Worm (Caenorhabditis elegans): ENCODE results near the gene ZK1073.1.

DNA sequence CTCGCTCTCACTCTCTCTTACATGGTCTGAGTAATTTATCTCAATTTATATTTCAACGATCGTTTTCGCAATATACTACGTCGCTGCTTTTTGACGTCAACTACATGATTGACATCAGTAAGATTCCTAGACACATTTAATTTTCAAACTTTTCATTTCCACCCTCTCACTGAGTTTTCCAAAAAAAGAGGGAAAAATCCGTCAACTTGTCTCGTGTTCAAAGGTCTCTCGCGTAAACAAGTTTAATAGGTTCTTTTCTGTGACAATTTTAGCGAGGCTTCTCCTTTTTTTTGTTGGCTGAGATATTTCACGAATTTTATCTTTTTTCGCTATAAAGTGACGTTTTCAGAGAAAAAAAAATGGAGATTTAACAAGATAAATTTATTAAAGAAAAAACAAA lies 14.7 kb downstream of the ZK1073.1 start:
- TF ChIP-seq nhr-84 (tag; optimal IDR thresholded peaks at IDR 0.05) (no peak), skn-1 (tag; optimal IDR thresholded peaks at IDR 0.05) (no peak), fos-1 (tag; optimal IDR thresholded peaks at IDR 0.05) (no peak), ama-1 (optimal IDR thresholded peaks at IDR 0.05) (no peak), tbx-2 (tag; optimal IDR thresholded peaks at IDR 0.05) (no peak), jun-1 (tag; optimal IDR thresholded peaks at IDR 0.05) (no peak), vab-15 (tag; optimal IDR thresholded peaks at IDR 0.05) (no peak), C04F5.9 (tag; optimal IDR thresholded peaks at IDR 0.05) (no peak)

Measured in whole organism, L1 larva.